Worm (Caenorhabditis elegans) whole organism, young adult: ENCODE results near the gene srz-6.

ENCODE experiments used
- B0261.1 ChIP-seq: sonication (generic microtip); optimal IDR thresholded peaks from 2 replicates; lab custom pipeline; 2016; ENCODE audit warnings: mild to moderate bottlenecking, missing genetic modification characterization, moderate library complexity, missing compliant biosample characterization
- D2030.7 ChIP-seq: fragments of 200-800 bp; sonication (Bioruptor generic); IDR thresholded peaks from 2 replicates; pipeline ENCODE4 v1.3.6; 2022; ENCODE audit warnings: missing genetic modification reagents, missing genetic modification characterization, missing compliant biosample characterization
- F37B4.10 ChIP-seq: fragments of 200-800 bp; sonication (Bioruptor generic); IDR thresholded peaks from 2 replicates; pipeline ENCODE4 v1.3.6; 2022; ENCODE audit warnings: missing genetic modification characterization, missing compliant biosample characterization
- F57A8.1 ChIP-seq: fragments of 200-800 bp; sonication (Bioruptor generic); optimal IDR thresholded peaks from 2 replicates; lab custom pipeline; 2018; ENCODE audit warnings: mild to moderate bottlenecking, missing genetic modification characterization, moderate library complexity, missing compliant biosample characterization
- K12H6.12 ChIP-seq: fragments of 200-800 bp; sonication (Bioruptor generic); optimal IDR thresholded peaks from 2 replicates; lab custom pipeline; 2018; ENCODE audit warnings: mild to moderate bottlenecking, missing genetic modification characterization, missing compliant biosample characterization
- T07F8.4 ChIP-seq: sonication (generic microtip); optimal IDR thresholded peaks from 2 replicates; lab custom pipeline; 2016; ENCODE audit warnings: mild to moderate bottlenecking, missing genetic modification characterization, moderate library complexity, missing compliant biosample characterization
- T26A5.8 ChIP-seq: sonication (generic microtip); optimal IDR thresholded peaks from 2 replicates; lab custom pipeline; 2016; ENCODE audit warnings: missing genetic modification characterization, missing compliant biosample characterization
- Y53F4B.3 ChIP-seq: fragments of 200-800 bp; sonication (Bioruptor generic); IDR thresholded peaks from 2 replicates; pipeline ENCODE4 v1.3.6; 2022; ENCODE audit warnings: missing genetic modification reagents, missing genetic modification characterization, missing compliant biosample characterization
- Y53G8AR.9 ChIP-seq: fragments of 200-800 bp; sonication (Bioruptor generic); conservative IDR thresholded peaks from 2 replicates; pipeline ENCODE4 v1.3.6; 2022; ENCODE audit warnings: missing genetic modification reagents, missing genetic modification characterization, missing compliant biosample characterization
- Y95B8A.8 ChIP-seq: fragments of 200-800 bp; sonication (Bioruptor generic); IDR thresholded peaks from 2 replicates; pipeline ENCODE4 v1.3.6; 2022; ENCODE audit warnings: missing genetic modification reagents, missing genetic modification characterization, missing compliant biosample characterization
- akir-1 ChIP-seq: fragments of 200-800 bp; sonication (Bioruptor generic); optimal IDR thresholded peaks from 2 replicates; lab custom pipeline; 2018; ENCODE audit warnings: mild to moderate bottlenecking, missing genetic modification characterization, moderate library complexity, missing compliant biosample characterization
- athp-1 ChIP-seq: sonication (generic microtip); optimal IDR thresholded peaks from 2 replicates; lab custom pipeline; 2017; ENCODE audit warnings: mild to moderate bottlenecking, missing genetic modification characterization, missing compliant biosample characterization
- bed-2 ChIP-seq: fragments of 200-800 bp; sonication (Bioruptor generic); IDR thresholded peaks from 2 replicates; pipeline ENCODE4 v1.3.6; 2022; ENCODE audit warnings: missing genetic modification reagents, missing genetic modification characterization, missing compliant biosample characterization
- ccch-3 ChIP-seq: fragments of 200-800 bp; sonication (Bioruptor generic); optimal IDR thresholded peaks from 2 replicates; lab custom pipeline; 2018; ENCODE audit warnings: mild to moderate bottlenecking, missing genetic modification characterization, missing compliant biosample characterization
- cebp-2 ChIP-seq: fragments of 200-800 bp; sonication (Bioruptor generic); IDR thresholded peaks from 2 replicates; pipeline ENCODE4 v1.3.6; 2022; ENCODE audit warnings: missing genetic modification characterization, missing compliant biosample characterization
- ceh-100 ChIP-seq: fragments of 200-800 bp; sonication (Bioruptor generic); IDR thresholded peaks from 2 replicates; pipeline ENCODE4 v1.3.6; 2022; ENCODE audit warnings: missing genetic modification reagents, missing genetic modification characterization, missing compliant biosample characterization
- ceh-79 ChIP-seq: sonication (generic microtip); optimal IDR thresholded peaks from 2 replicates; lab custom pipeline; 2017; ENCODE audit warnings: mild to moderate bottlenecking, missing genetic modification characterization, missing compliant biosample characterization
- ceh-91 ChIP-seq: fragments of 200-800 bp; sonication (Bioruptor generic); IDR thresholded peaks from 2 replicates; pipeline ENCODE4 v1.3.6; 2022; ENCODE audit warnings: missing genetic modification reagents, missing genetic modification characterization, missing compliant biosample characterization
- chd-7 ChIP-seq: sonication (generic microtip); optimal IDR thresholded peaks from 2 replicates; lab custom pipeline; 2016; ENCODE audit warnings: mild to moderate bottlenecking, missing genetic modification characterization, moderate library complexity, missing compliant biosample characterization
- dpff-1 ChIP-seq: sonication (generic microtip); optimal IDR thresholded peaks from 2 replicates; lab custom pipeline; 2017; ENCODE audit warnings: mild to moderate bottlenecking, missing genetic modification characterization, missing compliant biosample characterization
- efl-1 ChIP-seq: fragments of 150-350 bp; optimal IDR thresholded peaks from 2 replicates; lab custom pipeline; 2014; ENCODE audit warnings: missing biosample characterization, missing genetic modification reagents, missing genetic modification characterization
- egl-44 ChIP-seq: fragments of 200-800 bp; sonication (Bioruptor generic); IDR thresholded peaks from 2 replicates; pipeline ENCODE4 v1.3.6; 2022; ENCODE audit warnings: missing genetic modification reagents, missing genetic modification characterization, missing compliant biosample characterization
- him-1 ChIP-seq: sonication (generic microtip); optimal IDR thresholded peaks from 2 replicates; lab custom pipeline; 2016; ENCODE audit warnings: missing genotype, missing genetic modification reagents, missing genetic modification characterization, missing compliant biosample characterization
- hlh-12 ChIP-seq: sonication (generic microtip); optimal IDR thresholded peaks from 2 replicates; lab custom pipeline; 2016; ENCODE audit warnings: missing genetic modification characterization, missing compliant biosample characterization
- hmg-1.2 ChIP-seq: fragments of 200-800 bp; sonication (Bioruptor generic); IDR thresholded peaks from 2 replicates; pipeline ENCODE4 v1.3.6; 2022; ENCODE audit warnings: missing genetic modification reagents, missing genetic modification characterization, missing compliant biosample characterization
- let-607 ChIP-seq, 2 experiments: fragments of 200-800 bp in 1 of 2; sonication (Bioruptor generic) in 1 of 2; sonication (generic microtip) in 1 of 2; optimal IDR thresholded peaks; 2 replicates each; lab custom pipeline; 2016 to 2018; ENCODE audit warnings: mild to moderate bottlenecking in 2 of 2, missing compliant biosample characterization in 2 of 2, missing genetic modification characterization in 2 of 2, moderate library complexity in 2 of 2, missing genotype in 1 of 2
- lin-26 ChIP-seq: fragments of 200-800 bp; sonication (Bioruptor generic); IDR thresholded peaks from 2 replicates; pipeline ENCODE4 v1.3.6; 2022; ENCODE audit warnings: missing genetic modification reagents, missing genetic modification characterization, missing compliant biosample characterization
- lin-35 ChIP-seq, 3 experiments: fragments of 150-350 bp in 2 of 3; sonication (generic microtip) in 1 of 3; optimal IDR thresholded peaks; 2 replicates each; lab custom pipeline; 2014 to 2018; ENCODE audit warnings: missing biosample characterization in 3 of 3, missing genetic modification characterization in 3 of 3, missing genetic modification reagents in 3 of 3
- madf-6 ChIP-seq: fragments of 200-800 bp; sonication (Bioruptor generic); IDR thresholded peaks from 2 replicates; pipeline ENCODE4 v1.3.6; 2022; ENCODE audit warnings: missing genetic modification reagents, missing genetic modification characterization, missing compliant biosample characterization
- nfya-2 ChIP-seq: fragments of 200-800 bp; sonication (Bioruptor generic); IDR thresholded peaks from 2 replicates; pipeline ENCODE4 v1.3.6; 2022; ENCODE audit warnings: missing genetic modification reagents, missing genetic modification characterization, missing compliant biosample characterization
- nhr-120 ChIP-seq: fragments of 200-800 bp; sonication (Bioruptor generic); IDR thresholded peaks from 2 replicates; pipeline ENCODE4 v1.3.6; 2022; ENCODE audit warnings: missing genetic modification characterization, missing compliant biosample characterization
- nhr-179 ChIP-seq: sonication (generic microtip); optimal IDR thresholded peaks from 2 replicates; lab custom pipeline; 2016; ENCODE audit warnings: mild to moderate bottlenecking, missing genetic modification characterization, missing compliant biosample characterization
- nhr-27 ChIP-seq: fragments of 200-800 bp; sonication (Bioruptor generic); optimal IDR thresholded peaks from 2 replicates; lab custom pipeline; 2018; ENCODE audit warnings: mild to moderate bottlenecking, missing genetic modification characterization, moderate library complexity, missing compliant biosample characterization
- nhr-80 ChIP-seq: sonication (generic microtip); optimal IDR thresholded peaks from 2 replicates; lab custom pipeline; 2016; ENCODE audit warnings: missing genetic modification characterization, missing compliant biosample characterization
- pbrm-1 ChIP-seq: fragments of 200-800 bp; sonication (Bioruptor generic); IDR thresholded peaks from 2 replicates; pipeline ENCODE4 v1.3.6; 2022; ENCODE audit warnings: missing genetic modification reagents, missing genetic modification characterization, missing compliant biosample characterization
- repo-1 ChIP-seq: sonication (generic microtip); optimal IDR thresholded peaks from 2 replicates; lab custom pipeline; 2017; ENCODE audit warnings: mild to moderate bottlenecking, missing genetic modification characterization, missing compliant biosample characterization
- rpc-1 ChIP-seq, 2 experiments: fragments of 150-350 bp in 1 of 2; sonication (generic microtip) in 1 of 2; optimal IDR thresholded peaks; 2 replicates each; lab custom pipeline; 2014 to 2018; ENCODE audit warnings: missing biosample characterization in 1 of 2, missing genetic modification characterization in 1 of 2, missing genetic modification reagents in 1 of 2, missing genotype in 1 of 2
- snpc-1.3 ChIP-seq: sonication (generic microtip); optimal IDR thresholded peaks from 2 replicates; lab custom pipeline; 2017; ENCODE audit warnings: missing genetic modification characterization, mild to moderate bottlenecking, missing compliant biosample characterization, antibody characterized with exemption, moderate library complexity, missing genotype, missing genetic modification reagents; ENCODE audit not compliant: insufficient read depth
- snpc-3.4 ChIP-seq: sonication (generic microtip); optimal IDR thresholded peaks from 2 replicates; lab custom pipeline; 2017; ENCODE audit warnings: missing genetic modification characterization, mild to moderate bottlenecking, missing compliant biosample characterization, antibody characterized with exemption, moderate library complexity, missing genotype, missing genetic modification reagents
- snpc-4 ChIP-seq, 5 experiments: fragments of 150-350 bp in 1 of 5; sonication (generic microtip) in 4 of 5; optimal IDR thresholded peaks; 2 replicates each; lab custom pipeline; 2014 to 2018; ENCODE audit warnings: missing genetic modification characterization in 5 of 5, missing biosample characterization in 3 of 5, antibody characterized with exemption in 2 of 5, mild to moderate bottlenecking in 2 of 5, missing compliant biosample characterization in 2 of 5, missing genotype in 2 of 5, moderate library complexity in 2 of 5, missing genetic modification reagents in 1 of 5
- tbp1 ChIP-seq: fragments of 200-800 bp; sonication (Bioruptor generic); optimal IDR thresholded peaks from 2 replicates; lab custom pipeline; 2018; ENCODE audit warnings: mild to moderate bottlenecking, missing genetic modification characterization, missing compliant biosample characterization
- unc-130 ChIP-seq: sonication (generic microtip); optimal IDR thresholded peaks from 2 replicates; lab custom pipeline; 2016; ENCODE audit warnings: missing genetic modification reagents, missing genetic modification characterization, missing compliant biosample characterization
- xnd-1 ChIP-seq: sonication (generic microtip); optimal IDR thresholded peaks from 2 replicates; lab custom pipeline; 2016; ENCODE audit warnings: missing genotype, missing genetic modification reagents, missing genetic modification characterization, missing compliant biosample characterization

Gene srz-6

DNA sequence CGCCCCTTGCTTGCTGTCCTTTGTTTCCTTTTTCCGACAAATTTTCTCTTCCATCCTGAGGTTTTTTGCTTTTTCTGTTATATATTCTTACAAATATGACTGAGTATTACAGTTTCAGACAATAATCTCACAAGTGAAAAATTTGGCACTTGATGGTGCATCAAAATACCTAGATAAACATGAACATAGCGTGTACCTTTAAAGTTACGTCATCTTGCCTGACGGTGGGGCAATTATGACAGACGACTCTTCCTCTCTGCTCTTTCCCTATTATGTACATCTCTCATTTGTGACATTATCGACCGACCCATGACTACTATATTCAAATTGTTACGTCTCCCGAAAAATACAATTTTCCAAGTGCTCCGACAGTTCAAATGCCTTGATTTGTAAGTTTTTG lies 9.4 kb upstream of the srz-6 start, which contains the start of gene fbxb-102:
Gene fbxb-102, plus strand, starts transcription at position 301 of the 400 bp plus-strand sequence.
- no peak for TF ChIP-seq unc-130 (GFP tag; lab: Kevin White, UChicago)
- no peak for TF ChIP-seq snpc-4 (GFP tag; optimal IDR thresholded peaks at IDR 0.05; lab: Kevin White, UChicago)
- no peak for TF ChIP-seq snpc-4 (tag; optimal IDR thresholded peaks at IDR 0.05; lab: Kevin White, UChicago)
- no peak for TF ChIP-seq T26A5.8 (tag; lab: Kevin White, UChicago)
- TF ChIP-seq hmg-1.2 (GFP tag; lab: Robert Waterston, UW), result no peak
- no peak for TF ChIP-seq nfya-2 (GFP tag; lab: Robert Waterston, UW)
- no peak for TF ChIP-seq cebp-2 (GFP tag; lab: Robert Waterston, UW)
- no peak for TF ChIP-seq rpc-1 (optimal IDR thresholded peaks at IDR 0.05; lab: Kevin White, UChicago)
- TF ChIP-seq rpc-1 (tag; optimal IDR thresholded peaks at IDR 0.05; lab: Kevin White, UChicago), result no peak
- no peak for TF ChIP-seq Y95B8A.8 (GFP tag; lab: Robert Waterston, UW)
- no peak for TF ChIP-seq him-1
- TF ChIP-seq ceh-91, result no peak
- TF ChIP-seq pbrm-1, result no peak
- TF ChIP-seq athp-1 (tag; lab: Kevin White, UChicago), result no peak
- no peak for TF ChIP-seq nhr-27 (tag; lab: Kevin White, UChicago)
- TF ChIP-seq egl-44 (GFP tag; lab: Robert Waterston, UW), result no peak
- TF ChIP-seq B0261.1 (tag; lab: Kevin White, UChicago), result no peak
- TF ChIP-seq nhr-120, result no peak
- TF ChIP-seq lin-26 (GFP tag; lab: Robert Waterston, UW), result no peak
- no peak for TF ChIP-seq T07F8.4 (tag; lab: Kevin White, UChicago)

DNA sequence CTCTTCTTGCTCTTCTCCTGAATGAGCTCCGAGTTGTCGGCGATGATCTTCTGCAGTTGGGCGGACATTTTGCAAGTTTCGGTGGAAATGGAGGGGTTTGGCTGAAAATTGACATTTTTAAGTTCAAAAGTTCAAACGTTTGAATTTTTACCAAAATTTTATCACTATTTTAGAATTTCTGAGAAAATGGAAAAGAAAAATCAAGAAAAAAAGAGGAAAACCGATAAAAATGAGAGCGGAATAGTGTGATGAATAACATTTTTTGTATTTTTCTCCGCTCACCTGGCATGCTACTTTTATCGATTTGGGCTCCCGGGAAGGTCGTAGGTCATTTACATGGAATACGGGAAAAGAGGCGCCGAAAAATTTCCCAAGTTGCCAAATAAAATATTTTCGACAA lies 7.0 kb upstream of the srz-6 start, which contains the start of gene F15A4.10:
Gene F15A4.10, minus strand, starts transcription at position 101 of the 400 bp plus-strand sequence.
- TF ChIP-seq let-607 (tag; optimal IDR thresholded peaks at IDR 0.05; lab: Kevin White, UChicago) (no peak), ceh-100 (no peak), Y53G8AR.9 (GFP tag; lab: Robert Waterston, UW) (no peak), nhr-179 (tag; lab: Kevin White, UChicago) (no peak), ceh-79 (tag; lab: Kevin White, UChicago) (no peak), F37B4.10 (GFP tag; lab: Robert Waterston, UW) (no peak), efl-1 (GFP tag; lab: Kevin White, UChicago) (no peak), dpff-1 (tag; lab: Kevin White, UChicago) (no peak), nhr-80 (tag; lab: Kevin White, UChicago) (no peak), repo-1 (tag; lab: Kevin White, UChicago) (no peak), D2030.7 (GFP tag; lab: Robert Waterston, UW) (no peak), B0261.1 (tag; lab: Kevin White, UChicago) (no peak), madf-6 (GFP tag; lab: Robert Waterston, UW) (no peak), ceh-91 (no peak), F57A8.1 (GFP tag; lab: Kevin White, UChicago) (no peak), chd-7 (no peak), bed-2 (GFP tag; lab: Robert Waterston, UW) (no peak), lin-35 (GFP tag; optimal IDR thresholded peaks at IDR 0.05; lab: Kevin White, UChicago) (no peak), ccch-3 (GFP tag; lab: Kevin White, UChicago) (no peak)

DNA sequence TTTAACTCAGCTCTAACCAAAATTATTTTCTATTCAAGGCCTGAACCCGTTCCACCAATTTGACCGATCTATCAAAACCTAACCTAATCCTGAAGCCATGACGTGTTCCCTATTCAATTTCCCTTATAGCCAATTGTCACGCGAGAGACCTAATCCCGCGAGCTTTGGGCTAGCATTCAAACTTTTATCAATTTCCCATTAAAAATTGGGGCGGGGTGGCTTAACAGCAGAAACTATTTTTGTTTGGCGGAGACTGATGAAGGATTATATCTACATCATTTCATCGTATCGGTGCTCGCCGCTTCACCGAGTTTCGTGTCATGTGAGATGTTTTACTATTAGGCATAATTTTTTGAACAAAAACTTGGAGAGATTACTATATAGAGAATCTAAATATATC lies 3.2 kb upstream of the srz-6 start:
- TF ChIP-seq K12H6.12 (tag; lab: Kevin White, UChicago) (no peak), xnd-1 (tag; lab: Kevin White, UChicago) (no peak), snpc-1.3 (no peak), hlh-12 (tag; lab: Kevin White, UChicago) (no peak), snpc-3.4 (tag; lab: Kevin White, UChicago) (no peak), tbp1 (no peak), Y53F4B.3 (GFP tag; lab: Robert Waterston, UW) (no peak), akir-1 (GFP tag; lab: Kevin White, UChicago) (no peak), lin-26 (GFP tag; lab: Robert Waterston, UW) (no peak)
